Fruit fly (Drosophila melanogaster): Measurements from ENCODE around the gene exex.

Gene exex

dm6 chr3L:7910916-7911467, 37.0 kb upstream of the exex start:
- TF ChIP-seq CG4854 (GFP tag; optimal IDR thresholded peaks at IDR 0.05) (no peak), CG17359 (tag; optimal IDR thresholded peaks at IDR 0.05) (no peak), crc (GFP tag; optimal IDR thresholded peaks at IDR 0.05) (no peak), disco-r (GFP tag; optimal IDR thresholded peaks at IDR 0.05) (no peak), D19A (tag; optimal IDR thresholded peaks at IDR 0.05) (peak; percentile 56), zf30C (GFP tag; optimal IDR thresholded peaks at IDR 0.05) (peak; percentile 34), fd102C (GFP tag; optimal IDR thresholded peaks at IDR 0.05) (no peak), CG32767 (GFP tag; IDR thresholded peaks at IDR 0.05) (peak; percentile 15; the same call in 1 of the 2 replicates), kni (GFP tag; optimal IDR thresholded peaks at IDR 0.05) (no peak), emc (GFP tag; optimal IDR thresholded peaks at IDR 0.05) (no peak), Xrp1 (GFP tag; IDR thresholded peaks at IDR 0.05) (no peak), Sry-β (GFP tag; optimal IDR thresholded peaks at IDR 0.05) (peak; percentile 80), CG4360 (GFP tag; IDR thresholded peaks at IDR 0.05) (peak; percentile 90), seq (GFP tag; IDR thresholded peaks at IDR 0.05) (0 out of 2 replicates have a peak, but pooled peaks have one; percentile 8), Sry-δ (GFP tag; optimal IDR thresholded peaks at IDR 0.05) (no peak), CG7839 (tag; optimal IDR thresholded peaks at IDR 0.05) (no peak), row (GFP tag; IDR thresholded peaks at IDR 0.05) (0 out of 3 replicates have a peak, but pooled peaks have one; percentile 10), CG15479 (GFP tag; optimal IDR thresholded peaks at IDR 0.05) (peak; percentile 18), rib (GFP tag; IDR thresholded peaks at IDR 0.05) (0 out of 2 replicates have a peak, but pooled peaks have one; percentile 54), da (GFP tag; optimal IDR thresholded peaks at IDR 0.05) (no peak), gcm (GFP tag; optimal IDR thresholded peaks at IDR 0.05) (no peak), CG13287 (GFP tag; IDR thresholded peaks at IDR 0.05; ENCODE audit: partially characterized antibody) (no peak), Rfx (GFP tag; IDR thresholded peaks at IDR 0.05) (no peak), CG17328 (GFP tag; IDR thresholded peaks at IDR 0.05) (no peak), lilli (GFP tag; optimal IDR thresholded peaks at IDR 0.05) (no peak), Dbx (GFP tag; IDR thresholded peaks at IDR 0.05) (no peak), H15 (GFP tag; IDR thresholded peaks at IDR 0.05) (no peak), onecut (GFP tag; IDR thresholded peaks at IDR 0.05) (no peak), crol (GFP tag; IDR thresholded peaks at IDR 0.05) (peak; percentile 86), D19B (GFP tag; optimal IDR thresholded peaks at IDR 0.05) (no peak), Tbp (GFP tag; optimal IDR thresholded peaks at IDR 0.05) (no peak), CG33557 (GFP tag; optimal IDR thresholded peaks at IDR 0.05) (no peak), CG42726 (GFP tag; IDR thresholded peaks at IDR 0.05; ENCODE audit: partially characterized antibody) (no peak), CG10431 (GFP tag; optimal IDR thresholded peaks at IDR 0.05) (no peak), CG16863 (GFP tag; optimal IDR thresholded peaks at IDR 0.05) (no peak), sr (GFP tag; IDR thresholded peaks at IDR 0.05) (no peak), jigr1 (GFP tag; IDR thresholded peaks at IDR 0.05) (no peak), CG3065 (GFP tag; optimal IDR thresholded peaks at IDR 0.05) (peak; percentile 33), bigmax (GFP tag; optimal IDR thresholded peaks at IDR 0.05) (no peak)

DNA sequence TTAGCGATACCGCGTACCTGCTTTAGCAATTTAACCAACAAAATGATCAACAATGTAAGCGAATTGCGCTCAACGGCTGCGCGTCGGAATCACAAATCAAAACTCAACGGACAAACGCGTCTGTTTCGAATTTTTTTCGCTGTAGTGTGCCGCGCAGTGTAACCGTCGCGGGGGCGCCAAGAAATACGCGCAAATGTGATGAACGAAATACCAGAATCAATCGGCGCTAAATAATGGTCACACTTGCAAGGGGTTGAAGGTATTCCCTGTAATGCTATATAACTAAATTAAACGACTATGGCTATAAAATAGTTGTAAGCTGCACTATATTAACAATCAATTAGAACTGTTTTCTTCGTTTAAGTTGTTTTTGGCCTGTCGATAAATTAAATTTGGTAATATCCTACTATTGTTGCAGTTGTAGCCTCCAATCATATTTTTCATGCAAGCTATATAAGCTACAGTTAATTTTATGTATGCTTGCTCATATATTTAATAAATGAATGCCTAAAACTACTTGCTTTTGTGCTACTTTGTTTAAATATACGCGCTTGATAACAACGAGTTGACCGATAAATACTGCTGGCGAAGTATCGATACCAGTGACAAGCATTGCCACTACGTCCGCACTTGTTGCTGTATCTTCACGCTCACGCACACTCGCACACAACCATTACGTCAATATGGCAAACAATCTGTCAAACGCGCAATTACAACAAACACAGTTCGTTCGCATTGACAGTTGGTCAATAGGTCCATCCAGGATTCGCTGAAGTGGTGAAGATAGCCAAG, 36.0 kb upstream of the exex start, which contains the start of the genes pbl and CG8281:
pbl (minus strand) TSS at position 190 of the 792 bp plus-strand sequence.
CG8281 (plus strand) TSS at position 699 of the 792 bp plus-strand sequence.
- TF ChIP-seq Rfx (GFP tag; IDR thresholded peaks at IDR 0.05) (peak; percentile 29; the same call in 1 of the 2 replicates), tin (GFP tag; optimal IDR thresholded peaks at IDR 0.05) (peak; percentile 66), Side (GFP tag; optimal IDR thresholded peaks at IDR 0.05) (no peak), jigr1 (GFP tag; IDR thresholded peaks at IDR 0.05) (no peak), sna (GFP tag; IDR thresholded peaks at IDR 0.05; ENCODE audit: partially characterized antibody) (peak; percentile 65), BtbVII (GFP tag; optimal IDR thresholded peaks at IDR 0.05) (peak; percentile 60), CG2678 (tag; optimal IDR thresholded peaks at IDR 0.05) (peak; percentile 69), Hr3 (GFP tag; optimal IDR thresholded peaks at IDR 0.05) (peak; percentile 63), vvl (GFP tag; IDR thresholded peaks at IDR 0.05) (peak; percentile 57; the same call in 1 of the 2 replicates), CG5180 (GFP tag; optimal IDR thresholded peaks at IDR 0.05) (no peak), CG12744 (GFP tag; optimal IDR thresholded peaks at IDR 0.05) (no peak), otp (GFP tag; IDR thresholded peaks at IDR 0.05) (no peak), Elba2 (GFP tag; optimal IDR thresholded peaks at IDR 0.05) (no peak), CG12391 (tag; optimal IDR thresholded peaks at IDR 0.05) (peak; percentile 63)

All from whole organism, embryonic.